Fruit fly (Drosophila melanogaster) whole organism: Measurements from ENCODE around the gene CG31551.

Source experiments
- CG8478 ChIP-seq: fragments of >200 bp; optimal IDR thresholded peaks from 2 replicates; lab custom pipeline; 2018; ENCODE audit warnings: inconsistent platforms
- Dll ChIP-seq: fragments of >200 bp; optimal IDR thresholded peaks from 2 replicates; lab custom pipeline; 2017
- EcR ChIP-seq, 2 experiments: fragments of >200 bp; optimal IDR thresholded peaks; 2 replicates each; lab custom pipeline; 2017; ENCODE audit warnings: missing biosample characterization in 2 of 2, missing genetic modification characterization in 2 of 2, missing genetic modification reagents in 2 of 2
- pan ChIP-seq: fragments of >200 bp; optimal IDR thresholded peaks from 2 replicates; lab custom pipeline; 2017
- psq ChIP-seq: fragments of >200 bp; optimal IDR thresholded peaks from 2 replicates; lab custom pipeline; 2017
- usp ChIP-seq: fragments of >200 bp; optimal IDR thresholded peaks from 2 replicates; lab custom pipeline; 2017; ENCODE audit warnings: missing biosample characterization, missing genetic modification characterization, mixed read lengths

dm6 chr3R:5621714-5622405 lies 5.8 kb upstream of the CG31551 start:
- TF ChIP-seq CG8478 (lab: Kevin White, UChicago) (no peak), usp (GFP tag; lab: Kevin White, UChicago) (no peak), Dll (no peak), psq (lab: Kevin White, UChicago) (no peak), pan (no peak), EcR (GFP tag; optimal IDR thresholded peaks at IDR 0.05; lab: Kevin White, UChicago) (no peak)
